Fruit fly (Drosophila melanogaster) whole organism, embryonic: ENCODE results near the gene Snx27.

Experiments used
- Atf-2 ChIP-seq: fragments of 200-800 bp; sonication (Bioruptor generic); optimal IDR thresholded peaks from 2 replicates; lab custom pipeline; 2016; ENCODE audit warnings: missing biosample characterization, missing genetic modification characterization
- Awh ChIP-seq: fragments of 200-800 bp; sonication (Bioruptor generic); IDR thresholded peaks from 2 replicates; pipeline ENCODE4, ENCODE4 v1.3.6; 2022; ENCODE audit warnings: missing biosample characterization, missing genetic modification characterization
- B-H2 ChIP-seq: fragments of 200-800 bp; sonication (Bioruptor generic); optimal IDR thresholded peaks from 2 replicates; lab custom pipeline; 2018; ENCODE audit warnings: missing biosample characterization, mild to moderate bottlenecking, missing genetic modification characterization
- Blimp-1 ChIP-seq: fragments of 200-800 bp; sonication (Bioruptor generic); optimal IDR thresholded peaks from 3 replicates; lab custom pipeline; 2018; ENCODE audit warnings: missing biosample characterization, missing genetic modification characterization, mild to moderate bottlenecking, moderate library complexity, missing genetic modification reagents
- C15 ChIP-seq: fragments of 200-800 bp; sonication (Bioruptor generic); IDR thresholded peaks from 3 replicates; pipeline ENCODE4 v1.3.6; 2022; ENCODE audit warnings: missing biosample characterization, missing genetic modification characterization
- CG10209 ChIP-seq: fragments of 200-800 bp; sonication (Bioruptor generic); optimal IDR thresholded peaks from 3 replicates; lab custom pipeline; 2017; ENCODE audit warnings: missing biosample characterization, mild to moderate bottlenecking, missing genetic modification characterization, missing genetic modification reagents
- CG1024 ChIP-seq: fragments of 200-800 bp; sonication (Bioruptor generic); IDR thresholded peaks from 2 replicates; pipeline ENCODE4 v1.3.6; 2022; ENCODE audit warnings: missing biosample characterization, missing genetic modification characterization
- CG11085 ChIP-seq: fragments of 200-800 bp; sonication (Bioruptor generic); IDR thresholded peaks from 2 replicates; pipeline ENCODE4 v1.3.6; 2022; ENCODE audit warnings: missing biosample characterization, missing genetic modification characterization
- CG11504 ChIP-seq: fragments of 200-800 bp; sonication (Bioruptor generic); optimal IDR thresholded peaks from 3 replicates; lab custom pipeline; 2019; ENCODE audit warnings: missing biosample characterization, mild to moderate bottlenecking, missing genetic modification characterization, moderate library complexity
- CG13287 ChIP-seq: fragments of 200-800 bp; sonication (Bioruptor generic); IDR thresholded peaks from 2 replicates; pipeline ENCODE4 v1.3.6; 2022; ENCODE audit warnings: missing biosample characterization, missing genetic modification characterization; ENCODE audit not compliant: partially characterized antibody
- CG1529 ChIP-seq: fragments of 200-800 bp; sonication (Bioruptor generic); optimal IDR thresholded peaks from 3 replicates; lab custom pipeline; 2018; ENCODE audit warnings: missing biosample characterization, missing genetic modification characterization
- CG31441 ChIP-seq: fragments of 200-800 bp; sonication (Bioruptor generic); IDR thresholded peaks from 2 replicates; pipeline ENCODE4 v1.3.6; 2022; ENCODE audit warnings: missing biosample characterization, missing genetic modification characterization
- CG3847 ChIP-seq: fragments of 200-800 bp; sonication (Bioruptor generic); IDR thresholded peaks from 2 replicates; pipeline ENCODE4 v1.3.6; 2022; ENCODE audit warnings: missing biosample characterization, missing genetic modification characterization
- CG4328 ChIP-seq: fragments of 200-800 bp; sonication (Bioruptor generic); optimal IDR thresholded peaks from 3 replicates; lab custom pipeline; 2017; ENCODE audit warnings: missing biosample characterization, missing genetic modification reagents, missing genetic modification characterization
- CG4617 ChIP-seq: fragments of 200-800 bp; sonication (Bioruptor generic); optimal IDR thresholded peaks from 3 replicates; lab custom pipeline; 2016; ENCODE audit warnings: missing biosample characterization, missing genetic modification characterization, borderline replicate concordance
- CG4730 ChIP-seq: fragments of 200-800 bp; sonication (Bioruptor generic); IDR thresholded peaks from 2 replicates; pipeline ENCODE4 v1.3.6; 2022; ENCODE audit warnings: missing biosample characterization, missing genetic modification characterization
- CG6175 ChIP-seq: fragments of 200-800 bp; sonication (Bioruptor generic); IDR thresholded peaks from 3 replicates; pipeline ENCODE4 v1.3.6; 2022; ENCODE audit warnings: missing biosample characterization, missing genetic modification characterization
- CG7556 ChIP-seq: fragments of 200-800 bp; sonication (Bioruptor generic); optimal IDR thresholded peaks from 2 replicates; lab custom pipeline; 2017; ENCODE audit warnings: missing biosample characterization, mild to moderate bottlenecking, missing genetic modification characterization
- CG9932 ChIP-seq: fragments of 200-800 bp; sonication (Bioruptor generic); IDR thresholded peaks from 2 replicates; pipeline ENCODE4 v1.3.6; 2022; ENCODE audit warnings: missing biosample characterization, missing genetic modification characterization
- Dek ChIP-seq: fragments of 200-800 bp; sonication (Bioruptor generic); optimal IDR thresholded peaks from 3 replicates; lab custom pipeline; 2019; ENCODE audit warnings: missing biosample characterization, mild to moderate bottlenecking, missing genetic modification characterization, moderate library complexity
- Dref ChIP-seq: fragments of 200-800 bp; sonication (Bioruptor generic); IDR thresholded peaks from 2 replicates; pipeline ENCODE4 v1.3.6; 2022; ENCODE audit warnings: missing biosample characterization, missing genetic modification characterization
- E2f2 ChIP-seq: fragments of 200-800 bp; sonication (Bioruptor generic); IDR thresholded peaks from 2 replicates; pipeline ENCODE4 v1.3.6; 2022; ENCODE audit warnings: missing biosample characterization, missing genetic modification characterization
- Fer1 ChIP-seq: fragments of 200-800 bp; sonication (Bioruptor generic); optimal IDR thresholded peaks from 2 replicates; lab custom pipeline; 2017; ENCODE audit warnings: missing biosample characterization, mild to moderate bottlenecking, missing genetic modification characterization
- HHEX ChIP-seq: fragments of 200-800 bp; sonication (Bioruptor generic); optimal IDR thresholded peaks from 3 replicates; lab custom pipeline; 2017; ENCODE audit warnings: missing biosample characterization, mild to moderate bottlenecking, missing genetic modification characterization, missing genetic modification reagents
- HLH54F ChIP-seq: fragments of 200-800 bp; sonication (Bioruptor generic); optimal IDR thresholded peaks from 3 replicates; lab custom pipeline; 2016; ENCODE audit warnings: missing biosample characterization, missing genetic modification characterization
- Hr3 ChIP-seq: fragments of 200-800 bp; sonication (Bioruptor generic); optimal IDR thresholded peaks from 3 replicates; lab custom pipeline; 2016; ENCODE audit warnings: missing biosample characterization, missing genetic modification characterization
- Hr51 ChIP-seq, 2 experiments: fragments of 200-800 bp; sonication (Bioruptor generic); optimal IDR thresholded peaks; 2 replicates in 1 of 2; 3 replicates in 1 of 2; lab custom pipeline; 2016 to 2018; ENCODE audit warnings: missing biosample characterization in 2 of 2, missing genetic modification characterization in 2 of 2, mild to moderate bottlenecking in 1 of 2, moderate library complexity in 1 of 2
- Med ChIP-seq: fragments of 200-800 bp; sonication (Bioruptor generic); peaks from one replicate; lab custom pipeline; 2016; ENCODE audit warnings: missing biosample characterization, missing genetic modification characterization, mild to moderate bottlenecking, inconsistent platforms, moderate library complexity
- NfI ChIP-seq: fragments of 200-800 bp; sonication (Bioruptor generic); optimal IDR thresholded peaks from 3 replicates; lab custom pipeline; 2018; ENCODE audit warnings: missing biosample characterization, mild to moderate bottlenecking, missing genetic modification characterization, moderate library complexity
- Opbp ChIP-seq: fragments of 200-800 bp; sonication (Bioruptor generic); IDR thresholded peaks from 3 replicates; pipeline ENCODE4 v1.3.6; 2022; ENCODE audit warnings: missing biosample characterization, missing genetic modification characterization; ENCODE audit not compliant: partially characterized antibody
- Ravus ChIP-seq: fragments of 200-800 bp; sonication (Bioruptor generic); IDR thresholded peaks from 2 replicates; pipeline ENCODE4 v1.3.6; 2022; ENCODE audit warnings: missing biosample characterization, missing genetic modification characterization
- Side ChIP-seq: fragments of 200-800 bp; sonication (Bioruptor generic); optimal IDR thresholded peaks from 2 replicates; lab custom pipeline; 2016; ENCODE audit warnings: missing biosample characterization, missing genetic modification characterization
- Usf ChIP-seq: fragments of 200-800 bp; sonication (Bioruptor generic); optimal IDR thresholded peaks from 2 replicates; lab custom pipeline; 2017; ENCODE audit warnings: missing genotype, missing biosample characterization, missing genetic modification characterization
- ab ChIP-seq: fragments of 200-800 bp; sonication (Bioruptor generic); optimal IDR thresholded peaks from 2 replicates; lab custom pipeline; 2016; ENCODE audit warnings: missing biosample characterization, missing genetic modification characterization
- crc ChIP-seq: fragments of 200-800 bp; sonication (Bioruptor generic); optimal IDR thresholded peaks from 2 replicates; lab custom pipeline; 2016; ENCODE audit warnings: missing biosample characterization, missing genetic modification characterization
- emc ChIP-seq: fragments of 200-800 bp; sonication (Bioruptor generic); optimal IDR thresholded peaks from 2 replicates; lab custom pipeline; 2016; ENCODE audit warnings: missing biosample characterization, missing genetic modification characterization
- fd96Cb ChIP-seq: fragments of 200-800 bp; sonication (Bioruptor generic); optimal IDR thresholded peaks from 2 replicates; lab custom pipeline; 2018; ENCODE audit warnings: missing biosample characterization, mild to moderate bottlenecking, missing genetic modification characterization, moderate library complexity
- fru ChIP-seq: fragments of >200 bp; optimal IDR thresholded peaks from 2 replicates; lab custom pipeline; 2017
- gsb-n ChIP-seq: fragments of 200-800 bp; sonication (Bioruptor generic); optimal IDR thresholded peaks from 3 replicates; lab custom pipeline; 2018; ENCODE audit warnings: missing biosample characterization, mild to moderate bottlenecking, missing genetic modification characterization
- ham ChIP-seq: fragments of 200-800 bp; sonication (Bioruptor generic); IDR thresholded peaks from 2 replicates; pipeline ENCODE4 v1.3.6; 2022; ENCODE audit warnings: missing biosample characterization, missing genetic modification characterization
- hbn ChIP-seq: fragments of 200-800 bp; sonication (Bioruptor generic); IDR thresholded peaks from 2 replicates; pipeline ENCODE4 v1.3.6; 2022; ENCODE audit warnings: missing biosample characterization, missing genetic modification characterization; ENCODE audit not compliant: partially characterized antibody
- ind ChIP-seq: fragments of 200-800 bp; sonication (Bioruptor generic); optimal IDR thresholded peaks from 3 replicates; lab custom pipeline; 2016; ENCODE audit warnings: missing biosample characterization, missing genetic modification characterization
- jumu ChIP-seq: fragments of 200-800 bp; sonication (Bioruptor generic); optimal IDR thresholded peaks from 3 replicates; lab custom pipeline; 2016; ENCODE audit warnings: missing biosample characterization, missing genetic modification characterization
- lilli ChIP-seq: fragments of 200-800 bp; sonication (Bioruptor generic); optimal IDR thresholded peaks from 3 replicates; lab custom pipeline; 2016; ENCODE audit warnings: missing biosample characterization, missing genetic modification characterization
- mam ChIP-seq: fragments of 200-800 bp; sonication (Bioruptor generic); optimal IDR thresholded peaks from 3 replicates; lab custom pipeline; 2016; ENCODE audit warnings: missing biosample characterization, missing genetic modification characterization
- repo ChIP-seq: fragments of 200-800 bp; sonication (Bioruptor generic); optimal IDR thresholded peaks from 2 replicates; lab custom pipeline; 2016; ENCODE audit warnings: missing biosample characterization, missing genetic modification characterization
- sob ChIP-seq: fragments of 200-800 bp; sonication (Bioruptor generic); IDR thresholded peaks from 2 replicates; pipeline ENCODE4 v1.3.6; 2022; ENCODE audit warnings: missing biosample characterization, missing genetic modification characterization
- stwl ChIP-seq: fragments of 200-800 bp; sonication (Bioruptor generic); optimal IDR thresholded peaks from 3 replicates; lab custom pipeline; 2018; ENCODE audit warnings: missing biosample characterization, mild to moderate bottlenecking, missing genetic modification characterization, moderate library complexity
- tgo ChIP-seq: fragments of 200-800 bp; sonication (Bioruptor generic); IDR thresholded peaks from 3 replicates; pipeline ENCODE4 v1.3.6; 2022; ENCODE audit warnings: missing biosample characterization, missing genetic modification characterization
- trh ChIP-seq: fragments of 200-800 bp; sonication (Bioruptor generic); optimal IDR thresholded peaks from 2 replicates; lab custom pipeline; 2016; ENCODE audit warnings: missing biosample characterization, missing genetic modification characterization
- zfh1 ChIP-seq: fragments of 200-800 bp; sonication (Bioruptor generic); IDR thresholded peaks from 3 replicates; pipeline ENCODE4 v1.3.6; 2022; ENCODE audit warnings: missing biosample characterization, missing genetic modification characterization

The Snx27 gene

DNA sequence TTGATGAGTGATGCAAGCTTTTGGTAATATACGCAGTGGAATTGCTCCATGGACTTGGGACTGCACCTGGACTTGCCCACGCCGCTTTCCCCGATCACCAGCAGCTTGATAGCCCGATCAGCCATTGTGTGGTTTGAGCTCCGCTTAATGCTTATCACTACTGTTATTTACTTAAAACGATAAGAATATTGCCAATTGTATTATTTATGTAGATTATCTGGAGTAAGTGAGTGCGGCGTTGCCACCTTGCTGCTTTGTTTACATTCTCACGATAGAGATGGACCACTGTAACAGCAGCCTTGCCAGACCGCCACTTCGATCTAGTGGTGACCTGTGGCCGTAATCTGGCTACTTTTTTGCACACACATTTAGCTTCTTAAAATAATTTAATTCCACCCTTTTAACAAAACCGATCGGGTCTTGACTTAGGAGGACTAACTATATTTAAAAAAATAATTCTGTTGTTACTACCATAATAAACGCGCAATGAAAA, 66.2 kb downstream of the Snx27 start, which contains the start of gene Rab18:
Gene Rab18, minus strand, starts transcription at position 276 of the 493 bp plus-strand sequence.
- TF ChIP-seq hbn (GFP tag; lab: Robert Waterston, UW), result no peak
- no peak for TF ChIP-seq Usf
- TF ChIP-seq tgo (GFP tag; lab: Robert Waterston, UW), result 0 out of 3 replicates have a peak, but pooled peaks have one; percentile 23
- peak; percentile 59; the same call in 1 of the 3 replicates for TF ChIP-seq Opbp (GFP tag; lab: Robert Waterston, UW)
- TF ChIP-seq fru (lab: Kevin White, UChicago), result no peak
- no peak for TF ChIP-seq CG6175
- TF ChIP-seq fd96Cb (tag; lab: Kevin White, UChicago), result no peak
- TF ChIP-seq Fer1 (GFP tag; lab: Kevin White, UChicago), result no peak
- TF ChIP-seq emc, result no peak
- peak; percentile 13; the same call in 1 of the 2 replicates for TF ChIP-seq sob (GFP tag; lab: Robert Waterston, UW)
- 0 out of 2 replicates have a peak, but pooled peaks have one; percentile 23 for TF ChIP-seq CG1024 (GFP tag; lab: Robert Waterston, UW)
- no peak for TF ChIP-seq CG7556
- no peak for TF ChIP-seq C15 (GFP tag; lab: Robert Waterston, UW)
- no peak for TF ChIP-seq Awh (GFP tag; lab: Robert Waterston, UW)
- no peak for TF ChIP-seq CG11504
- TF ChIP-seq Dek (tag; lab: Kevin White, UChicago), result no peak
- TF ChIP-seq CG9932 (GFP tag; lab: Robert Waterston, UW), result peak; percentile 77
- no peak for TF ChIP-seq B-H2 (GFP tag; lab: Kevin White, UChicago)
- peak in 1 of 2 experiments; percentile 21 for TF ChIP-seq Hr51 (GFP tag; optimal IDR thresholded peaks at IDR 0.05; lab: Kevin White, UChicago)
- peak; percentile 67 for TF ChIP-seq CG3847 (GFP tag; lab: Robert Waterston, UW)
- no peak for TF ChIP-seq CG31441 (GFP tag; lab: Robert Waterston, UW)
- no peak for TF ChIP-seq Ravus
- TF ChIP-seq E2f2 (GFP tag; lab: Robert Waterston, UW), result no peak
- TF ChIP-seq Side (GFP tag; lab: Kevin White, UChicago), result peak; percentile 3
- TF ChIP-seq crc (GFP tag; lab: Kevin White, UChicago), result no peak
- TF ChIP-seq stwl (tag; lab: Kevin White, UChicago), result no peak
- peak; percentile 28 for TF ChIP-seq NfI
- TF ChIP-seq CG4617 (GFP tag; lab: Kevin White, UChicago), result peak; percentile 3
- peak; percentile 3 for TF ChIP-seq CG10209
- no peak for TF ChIP-seq trh (GFP tag; lab: Kevin White, UChicago)
- peak; percentile 42 for TF ChIP-seq lilli (GFP tag; lab: Kevin White, UChicago)
- TF ChIP-seq gsb-n, result no peak
- TF ChIP-seq CG13287 (GFP tag; lab: Robert Waterston, UW), result peak; percentile 41
- no peak for TF ChIP-seq ab
- no peak for TF ChIP-seq ham (GFP tag; lab: Robert Waterston, UW)
- peak; percentile 36 for TF ChIP-seq ind (GFP tag; lab: Kevin White, UChicago)
- no peak for TF ChIP-seq Atf-2 (GFP tag; lab: Kevin White, UChicago)
- no peak for TF ChIP-seq repo (GFP tag; lab: Kevin White, UChicago)
- TF ChIP-seq Hr3 (GFP tag; lab: Kevin White, UChicago), result peak; percentile 33
- TF ChIP-seq HLH54F (GFP tag; lab: Kevin White, UChicago), result peak; percentile 46
- no peak for TF ChIP-seq Blimp-1 (GFP tag; lab: Kevin White, UChicago)
- no peak for TF ChIP-seq CG4730 (GFP tag; lab: Robert Waterston, UW)
- peak; percentile 23; the same call in 1 of the 2 replicates for TF ChIP-seq CG11085 (GFP tag; lab: Robert Waterston, UW)
- TF ChIP-seq Med, result peak; percentile 87
- peak; percentile 60 for TF ChIP-seq Dref
- TF ChIP-seq CG4328, result no peak
- TF ChIP-seq mam (GFP tag; lab: Kevin White, UChicago), result peak; percentile 65
- TF ChIP-seq zfh1 (GFP tag; lab: Robert Waterston, UW), result peak; percentile 52; the same call in 1 of the 3 replicates
- no peak for TF ChIP-seq jumu (GFP tag; lab: Kevin White, UChicago)
- no peak for TF ChIP-seq CG1529
- TF ChIP-seq HHEX (GFP tag; lab: Kevin White, UChicago), result no peak
